Worm (Caenorhabditis elegans) whole organism, L4/young adult: ENCODE data around the gene cyp-33C7.

ENCODE experiments used
- W03F9.2 ChIP-seq: fragments of 150-350 bp; optimal IDR thresholded peaks from 2 replicates; lab custom pipeline; 2014; ENCODE audit warnings: missing biosample characterization, missing genetic modification characterization
- dao-5 ChIP-seq: sonication (generic microtip); optimal IDR thresholded peaks from 2 replicates; lab custom pipeline; 2016; ENCODE audit warnings: missing genotype, missing genetic modification characterization, moderate library complexity, missing compliant biosample characterization
- him-1 ChIP-seq: sonication (generic microtip); optimal IDR thresholded peaks from 2 replicates; lab custom pipeline; 2016; ENCODE audit warnings: missing genotype, missing genetic modification reagents, missing genetic modification characterization, missing compliant biosample characterization

Gene cyp-33C7

DNA sequence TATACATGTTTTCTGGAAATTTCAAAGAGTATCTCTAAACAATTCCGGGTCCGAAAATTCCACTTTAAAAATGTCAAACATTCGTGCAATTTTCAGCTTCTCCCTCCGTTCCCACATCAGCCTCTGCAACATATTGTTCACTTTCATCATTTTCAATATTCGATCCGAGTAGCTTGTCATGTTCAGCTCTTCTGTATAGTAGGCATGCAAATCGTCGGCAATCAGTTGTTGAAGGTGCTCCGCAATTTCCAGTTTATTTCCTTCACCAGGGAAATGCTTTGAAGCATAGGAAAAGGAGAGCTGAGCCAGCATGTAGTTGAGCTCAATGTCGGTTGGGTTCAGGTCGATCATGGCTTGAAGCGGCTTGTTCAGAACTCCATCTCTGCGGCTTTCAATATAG lies 14.6 kb downstream of the cyp-33C7 start:
- TF ChIP-seq him-1 (no peak), W03F9.2 (no peak), dao-5 (no peak)

DNA sequence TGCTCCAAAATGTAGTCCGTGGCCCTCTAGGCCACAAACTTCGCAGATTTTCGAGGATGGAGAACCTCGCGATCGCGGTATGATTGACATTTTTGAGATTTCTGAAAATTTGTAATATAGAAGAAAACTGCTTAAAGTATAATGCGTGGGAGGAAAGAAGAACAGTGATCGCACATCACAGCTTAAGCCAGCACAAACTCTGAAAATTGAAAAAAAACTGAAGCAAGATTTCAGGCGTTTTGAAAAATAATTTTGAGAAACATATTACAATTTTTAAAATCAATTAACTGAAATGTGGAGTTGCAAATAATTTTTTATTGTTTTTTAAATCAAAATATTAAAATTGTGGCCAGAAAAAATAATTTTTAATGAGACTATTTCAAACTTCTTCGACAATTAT lies 16.6 kb downstream of the cyp-33C7 start, which contains the start of gene nhr-275:
nhr-275 (minus strand) TSS at position 101 of the 400 bp plus-strand sequence.
- no peak for TF ChIP-seq W03F9.2
- no peak for TF ChIP-seq him-1
- TF ChIP-seq dao-5: no peak

DNA sequence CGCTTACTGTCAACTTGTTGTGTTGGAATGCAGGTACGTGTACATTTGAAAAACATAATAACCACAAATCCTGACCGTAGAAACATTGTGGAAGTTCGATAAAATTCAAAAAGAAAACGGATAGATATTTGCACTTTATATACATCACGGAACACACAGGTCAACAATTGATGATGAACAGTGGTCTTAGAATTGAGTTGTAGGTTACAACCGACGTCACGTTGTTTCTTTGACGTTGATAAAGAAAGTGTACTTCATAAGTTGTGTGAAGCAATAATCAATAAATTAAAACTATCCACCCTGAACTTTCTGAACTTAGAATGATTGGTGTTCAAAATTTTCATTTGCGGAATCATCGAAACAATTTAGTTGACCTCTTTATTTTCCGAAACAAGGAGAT lies 21.4 kb downstream of the cyp-33C7 start, which contains the start of gene Y5H2A.1:
Y5H2A.1 (minus strand) TSS at position 101 of the 400 bp plus-strand sequence.
- no peak for TF ChIP-seq him-1
- TF ChIP-seq W03F9.2: no peak
- TF ChIP-seq dao-5: no peak

DNA sequence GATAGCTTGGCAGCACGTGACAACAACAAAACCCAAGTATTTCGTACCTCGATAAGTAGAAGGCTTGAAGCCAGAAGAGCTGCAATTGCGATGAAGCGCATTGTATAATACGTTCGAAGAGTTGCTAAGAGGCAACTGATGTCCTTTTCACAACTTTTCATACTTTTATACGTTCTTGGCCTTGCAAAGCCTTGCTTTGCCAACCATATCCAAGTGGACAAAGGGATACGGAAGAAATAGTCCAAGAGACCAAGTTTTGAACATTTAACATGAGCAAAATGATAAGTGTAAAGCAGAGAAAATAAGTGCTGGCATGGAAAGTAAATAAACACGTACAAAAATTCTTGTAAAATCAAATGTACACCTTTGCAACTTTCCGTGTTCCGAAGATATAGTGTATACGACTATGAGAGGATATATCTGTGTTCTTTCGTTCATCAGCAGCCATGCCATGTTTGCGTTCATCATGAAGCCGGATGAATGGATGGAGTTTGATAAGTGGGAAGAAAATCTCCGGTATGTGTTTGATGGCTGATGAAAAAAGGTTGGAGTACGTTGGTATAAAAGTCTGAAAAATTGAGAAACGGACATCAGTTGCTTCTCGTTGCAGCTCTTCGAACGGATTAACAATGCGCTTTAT lies 24.0 kb downstream of the cyp-33C7 start, which contains the start of the genes Y5H2A.4 and abu-4:
Y5H2A.4 (minus strand) TSS at position 101 of the 640 bp plus-strand sequence.
abu-4 (plus strand) TSS at position 590 of the 640 bp plus-strand sequence.
- no peak for TF ChIP-seq W03F9.2
- TF ChIP-seq him-1: no peak
- TF ChIP-seq dao-5: no peak

DNA sequence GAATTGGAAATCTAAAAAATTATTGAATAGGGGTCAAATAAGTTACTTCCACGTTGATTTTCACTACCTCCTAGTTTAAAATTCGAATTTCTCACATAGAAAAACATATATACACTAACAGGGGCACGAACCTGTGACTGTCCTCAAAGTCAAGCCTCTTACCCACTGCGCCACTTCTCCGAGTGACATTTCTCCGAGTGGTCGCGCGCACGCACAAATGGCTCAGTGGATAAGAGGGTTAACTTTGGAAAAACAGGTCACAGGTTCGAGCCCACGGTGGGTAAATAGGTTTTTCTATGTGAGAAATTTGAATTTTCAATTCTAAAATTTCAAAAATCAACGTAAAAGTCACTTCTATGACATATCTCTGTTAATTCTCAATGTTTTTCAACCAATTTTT lies 26.9 kb downstream of the cyp-33C7 start:
- TF ChIP-seq dao-5 (no peak), him-1 (no peak), W03F9.2 (no peak)

DNA sequence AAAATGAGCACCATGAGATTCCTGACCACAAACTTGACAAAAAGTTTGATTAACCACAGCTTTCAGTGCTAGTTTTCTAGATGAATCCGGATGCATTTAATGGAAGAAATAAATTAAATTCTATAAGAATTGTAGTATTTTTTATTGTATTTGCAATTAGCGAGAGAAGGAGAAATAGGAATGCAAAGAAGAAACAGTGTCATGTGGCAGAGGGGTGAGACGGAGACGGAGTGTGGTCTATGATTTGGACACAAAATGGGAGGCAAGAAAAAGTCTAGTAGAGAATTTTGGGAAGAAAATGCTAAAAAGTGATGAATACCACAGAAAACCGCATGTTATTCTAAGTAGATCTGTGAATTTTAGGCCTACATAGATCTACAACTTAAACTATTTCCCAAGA lies 27.7 kb downstream of the cyp-33C7 start, which contains the start of gene nhr-59:
nhr-59 (minus strand) TSS at position 214 of the 400 bp plus-strand sequence.
- TF ChIP-seq him-1: no peak
- TF ChIP-seq dao-5: no peak
- TF ChIP-seq W03F9.2: no peak

DNA sequence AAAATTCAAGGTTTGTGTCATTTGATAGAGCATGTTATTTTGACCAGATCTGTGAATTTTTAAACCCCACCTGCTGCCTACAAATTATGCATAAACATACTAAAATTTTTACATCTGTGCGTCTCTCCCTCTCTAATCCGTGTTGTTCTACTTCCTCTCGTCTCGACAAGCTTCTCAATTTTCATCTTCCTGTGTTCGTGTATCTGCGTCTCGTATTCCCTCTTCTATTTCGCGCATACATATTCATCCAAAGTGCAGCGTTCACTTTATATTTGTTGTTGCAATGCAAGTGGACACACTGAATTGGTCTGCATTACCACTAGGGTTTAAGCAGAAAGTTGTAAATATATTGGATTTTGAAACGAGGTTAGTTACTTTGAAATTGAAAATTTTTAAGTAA lies 28.2 kb downstream of the cyp-33C7 start, which contains the start of gene fbxa-137:
fbxa-137 (plus strand) TSS at position 274 of the 400 bp plus-strand sequence.
- no peak for TF ChIP-seq him-1
- TF ChIP-seq dao-5: no peak
- no peak for TF ChIP-seq W03F9.2

DNA sequence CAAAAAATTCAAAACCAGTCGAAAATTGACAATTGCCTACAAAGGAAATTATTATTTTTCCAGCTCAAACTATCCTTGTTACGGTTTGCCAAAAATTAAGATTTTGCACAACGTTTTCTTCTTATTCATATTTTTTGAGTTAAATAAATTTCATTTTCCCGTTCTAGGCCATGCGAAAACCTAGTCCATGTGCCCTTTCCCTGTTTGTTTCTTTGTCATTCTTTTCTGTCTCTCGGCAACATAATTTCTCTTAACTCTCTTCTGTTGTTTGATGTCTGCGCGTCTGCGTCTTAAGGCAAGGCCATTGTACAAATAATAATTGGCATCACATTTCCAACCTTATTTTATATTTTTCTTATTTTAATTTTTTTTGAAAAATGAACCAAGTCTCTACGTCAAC lies 31.2 kb downstream of the cyp-33C7 start, which contains the start of gene nhr-228:
nhr-228 (plus strand) TSS at position 261 of the 400 bp plus-strand sequence.
- TF ChIP-seq W03F9.2: peak; percentile 17
- no peak for TF ChIP-seq dao-5

DNA sequence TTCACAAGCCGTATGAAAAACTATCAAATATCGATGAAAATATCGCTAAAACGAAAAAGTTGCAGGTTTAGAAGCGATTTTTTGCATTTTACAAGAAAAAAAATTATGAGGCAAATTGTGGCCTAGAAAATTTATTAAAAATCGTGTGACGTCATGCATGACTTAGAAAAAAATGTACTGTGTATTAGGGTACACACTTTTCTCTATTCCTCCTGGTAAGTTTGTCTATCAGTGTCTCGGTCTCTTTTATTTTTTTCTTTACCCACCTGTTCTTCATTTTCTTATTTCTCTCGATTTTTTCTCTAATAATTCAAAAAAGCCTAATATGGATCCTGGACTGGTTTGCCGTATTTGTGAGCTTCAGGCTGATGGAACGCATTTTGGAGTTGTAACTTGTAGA lies 34.8 kb downstream of the cyp-33C7 start, which contains the start of gene nhr-227:
nhr-227 (plus strand) TSS at position 326 of the 400 bp plus-strand sequence.
- TF ChIP-seq dao-5 (no peak), W03F9.2 (no peak), him-1 (no peak)

DNA sequence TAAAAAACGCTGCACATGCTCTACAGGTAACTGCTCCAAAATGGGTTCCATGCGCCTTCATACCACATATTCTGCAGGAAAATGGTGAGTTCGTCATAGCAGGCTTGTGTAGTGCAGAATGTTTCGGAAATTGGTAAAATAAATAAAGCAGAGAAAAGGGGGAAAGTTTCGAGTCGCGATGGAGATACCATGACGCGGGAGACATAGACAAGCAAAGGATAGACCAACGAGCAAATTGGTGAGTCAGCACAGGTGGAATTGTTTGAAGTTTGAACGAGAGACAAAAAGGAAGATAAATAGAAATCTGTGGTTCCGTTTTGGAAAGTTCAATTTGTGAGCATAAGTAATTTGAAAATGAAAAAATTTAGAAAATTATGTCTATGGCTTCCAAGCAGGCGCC lies 40.0 kb downstream of the cyp-33C7 start, which contains the start of gene nhr-225:
nhr-225 (minus strand) TSS at position 146 of the 400 bp plus-strand sequence.
- TF ChIP-seq dao-5 (no peak), W03F9.2 (no peak), him-1 (no peak)

DNA sequence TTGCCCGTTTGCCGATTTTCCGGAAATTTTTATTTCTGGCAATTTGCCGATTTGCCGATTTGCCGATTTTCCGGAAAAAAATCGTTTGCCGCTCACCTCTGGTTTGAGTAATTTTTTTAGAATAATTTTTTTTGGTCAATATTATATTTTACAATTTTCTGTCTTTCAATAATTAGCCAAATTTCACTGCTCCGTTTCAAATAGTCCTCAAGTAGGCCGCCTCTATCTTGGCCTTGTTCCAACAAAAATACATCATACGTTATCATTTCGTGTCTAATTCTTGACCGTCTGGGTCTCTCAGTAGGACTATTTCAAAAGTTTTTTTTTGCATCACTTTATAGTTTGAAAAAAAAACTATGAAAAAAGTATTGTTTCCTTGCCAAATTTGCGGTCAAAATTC lies 41.9 kb downstream of the cyp-33C7 start, which contains the start of gene nhr-115:
nhr-115 (plus strand) TSS at position 301 of the 400 bp plus-strand sequence.
- TF ChIP-seq dao-5 (no peak), him-1 (no peak), W03F9.2 (no peak)

DNA sequence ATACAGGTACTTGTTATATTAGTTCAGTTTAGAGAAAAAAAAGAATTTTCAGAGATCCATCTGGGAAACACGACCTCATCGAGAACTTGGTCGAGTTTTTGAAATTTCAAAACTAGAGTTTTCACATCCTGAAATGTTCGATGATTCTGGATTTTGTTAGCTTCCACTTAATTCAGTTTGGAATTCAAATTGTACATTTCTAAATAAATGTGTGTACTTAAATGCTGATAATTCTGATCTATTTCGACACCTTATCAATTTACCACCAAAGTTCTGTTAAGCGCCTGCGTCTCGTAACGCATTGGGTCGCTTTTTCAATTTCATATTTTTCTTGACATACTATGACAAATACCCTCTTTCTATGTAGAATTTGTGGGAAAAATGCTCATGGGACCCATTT lies 44.2 kb downstream of the cyp-33C7 start, which contains the start of gene nhr-226:
nhr-226 (plus strand) TSS at position 301 of the 400 bp plus-strand sequence.
- TF ChIP-seq dao-5 (no peak), him-1 (no peak), W03F9.2 (no peak)

DNA sequence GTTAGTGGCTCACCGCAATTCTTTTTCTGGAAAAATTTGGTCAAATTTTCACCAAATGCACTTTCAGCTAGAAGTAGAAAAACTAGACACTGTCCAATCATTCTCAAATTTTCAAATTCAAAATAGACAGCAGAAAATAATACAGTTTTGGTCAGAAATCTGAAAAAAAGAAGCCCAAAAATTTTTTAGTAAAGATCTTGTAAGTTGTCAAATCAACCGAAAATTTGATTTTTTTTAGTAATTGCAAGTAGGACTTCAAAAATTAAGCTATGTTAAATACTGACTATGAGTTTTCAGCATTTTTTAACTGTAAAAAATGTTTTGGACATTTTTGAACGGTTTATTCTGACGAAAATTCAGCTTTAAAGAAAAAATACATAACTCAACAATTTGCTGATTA lies 50.6 kb downstream of the cyp-33C7 start, which contains the start of gene Y19D10B.8:
Y19D10B.8 (minus strand) TSS at position 101 of the 400 bp plus-strand sequence.
- no peak for TF ChIP-seq him-1
- TF ChIP-seq W03F9.2: no peak
- no peak for TF ChIP-seq dao-5
